Worm (Caenorhabditis elegans) whole organism, L4 larva: ENCODE results near the gene K09E4.1.

ENCODE experiments used
- F26F4.8 ChIP-seq: fragments of 200-800 bp; sonication (Bioruptor generic); conservative IDR thresholded peaks from 2 replicates; pipeline ENCODE4 v1.3.6; 2022; ENCODE audit warnings: missing genetic modification characterization, missing compliant biosample characterization
- F37D6.2 ChIP-seq: sonication (generic microtip); optimal IDR thresholded peaks from 2 replicates; lab custom pipeline; 2016; ENCODE audit warnings: mild to moderate bottlenecking, missing genetic modification characterization, missing compliant biosample characterization
- F44E2.7 ChIP-seq: fragments of 200-800 bp; sonication (Bioruptor generic); IDR thresholded peaks from 2 replicates; pipeline ENCODE4 v2.1.2; 2022; ENCODE audit warnings: missing genetic modification characterization, missing compliant biosample characterization
- Y105C5A.15 ChIP-seq: fragments of 200-800 bp; sonication (Bioruptor generic); IDR thresholded peaks from 2 replicates; pipeline ENCODE4 v1.3.6; 2022; ENCODE audit warnings: missing genetic modification characterization, missing compliant biosample characterization
- aha-1 ChIP-seq: fragments of 150-350 bp; peaks from one replicate; lab custom pipeline; 2014; ENCODE audit warnings: missing biosample characterization, missing genetic modification characterization
- arid-1 ChIP-seq: fragments of 200-800 bp; sonication (Bioruptor generic); conservative IDR thresholded peaks from 2 replicates; pipeline ENCODE4 v1.3.6; 2022; ENCODE audit warnings: missing genetic modification reagents, missing genetic modification characterization, missing compliant biosample characterization
- ceh-20 ChIP-seq: fragments of 200-800 bp; sonication (Bioruptor generic); IDR thresholded peaks from 2 replicates; pipeline ENCODE4 v1.3.6; 2022; ENCODE audit warnings: missing genetic modification reagents, missing genetic modification characterization, missing compliant biosample characterization
- ceh-32 ChIP-seq: sonication (generic microtip); optimal IDR thresholded peaks from 2 replicates; lab custom pipeline; 2016; ENCODE audit warnings: mild to moderate bottlenecking, missing genetic modification characterization, missing compliant biosample characterization; ENCODE audit not compliant: poor library complexity
- ceh-62 ChIP-seq: sonication (generic microtip); optimal IDR thresholded peaks from 2 replicates; lab custom pipeline; 2017; ENCODE audit warnings: missing biosample characterization, missing genetic modification characterization
- daf-8 ChIP-seq: fragments of 200-800 bp; sonication (Bioruptor generic); IDR thresholded peaks from 2 replicates; pipeline ENCODE4 v1.3.6; 2022; ENCODE audit warnings: missing genetic modification characterization, missing compliant biosample characterization
- dmd-8 ChIP-seq: fragments of 200-800 bp; sonication (Bioruptor generic); IDR thresholded peaks from 2 replicates; pipeline ENCODE4 v1.3.6; 2022; ENCODE audit warnings: missing genetic modification characterization, missing compliant biosample characterization
- gei-8 ChIP-seq: fragments of 200-800 bp; sonication (Bioruptor generic); optimal IDR thresholded peaks from 2 replicates; lab custom pipeline; 2018; ENCODE audit warnings: mild to moderate bottlenecking, missing genetic modification characterization, missing compliant biosample characterization
- hif-1 ChIP-seq, 2 experiments: sonication (generic microtip); optimal IDR thresholded peaks; 2 replicates each; lab custom pipeline; 2016 to 2017; ENCODE audit warnings: missing compliant biosample characterization in 2 of 2, missing genetic modification characterization in 2 of 2, missing genetic modification reagents in 2 of 2, missing genotype in 2 of 2, mild to moderate bottlenecking in 1 of 2
- hlh-30 ChIP-seq: sonication (generic microtip); optimal IDR thresholded peaks from 2 replicates; lab custom pipeline; 2017; ENCODE audit warnings: antibody characterized with exemption, mild to moderate bottlenecking, missing genetic modification characterization, missing compliant biosample characterization; ENCODE audit not compliant: insufficient read depth
- lim-7 ChIP-seq: fragments of 200-800 bp; sonication (Bioruptor generic); IDR thresholded peaks from 2 replicates; pipeline ENCODE4 v1.3.6; 2022; ENCODE audit warnings: missing genetic modification characterization, missing compliant biosample characterization
- madf-5 ChIP-seq, 2 experiments: fragments of 200-800 bp; sonication (Bioruptor generic); IDR thresholded peaks; 2 replicates each; pipeline ENCODE4 v1.3.6; 2022; ENCODE audit warnings: missing compliant biosample characterization in 2 of 2, missing genetic modification characterization in 2 of 2
- mxl-2 ChIP-seq: fragments of 200-800 bp; sonication (Bioruptor generic); conservative IDR thresholded peaks from 2 replicates; pipeline ENCODE4 v1.3.6; 2022; ENCODE audit warnings: missing genetic modification reagents, missing genetic modification characterization, missing compliant biosample characterization
- mxl-3 ChIP-seq: fragments of 200-800 bp; sonication (Bioruptor generic); optimal IDR thresholded peaks from 2 replicates; lab custom pipeline; 2018; ENCODE audit warnings: mild to moderate bottlenecking, missing genetic modification characterization, missing compliant biosample characterization
- nhr-11 ChIP-seq: fragments of 150-350 bp; optimal IDR thresholded peaks from 2 replicates; lab custom pipeline; 2014; ENCODE audit warnings: missing biosample characterization, missing genetic modification characterization
- nhr-111 ChIP-seq: fragments of 200-800 bp; sonication (Bioruptor generic); optimal IDR thresholded peaks from 2 replicates; lab custom pipeline; 2018; ENCODE audit warnings: mild to moderate bottlenecking, missing genetic modification characterization, missing compliant biosample characterization
- nhr-237 ChIP-seq: sonication (generic microtip); optimal IDR thresholded peaks from 2 replicates; lab custom pipeline; 2017; ENCODE audit warnings: missing biosample characterization, missing genetic modification characterization
- nhr-25 ChIP-seq: sonication (generic microtip); optimal IDR thresholded peaks from 2 replicates; lab custom pipeline; 2017; ENCODE audit warnings: missing genetic modification characterization, mild to moderate bottlenecking, missing compliant biosample characterization, antibody characterized with exemption, moderate library complexity, borderline replicate concordance; ENCODE audit not compliant: insufficient read depth
- nhr-77 ChIP-seq: fragments of 150-350 bp; optimal IDR thresholded peaks from 2 replicates; lab custom pipeline; 2014; ENCODE audit warnings: missing biosample characterization, missing genetic modification characterization
- php-3 ChIP-seq: fragments of 200-800 bp; sonication (Bioruptor generic); IDR thresholded peaks from 2 replicates; pipeline ENCODE4 v1.3.6; 2022; ENCODE audit warnings: missing genetic modification reagents, missing genetic modification characterization, missing compliant biosample characterization
- set-16 ChIP-seq: fragments of 200-800 bp; sonication (Bioruptor generic); IDR thresholded peaks from 2 replicates; pipeline ENCODE4 v1.3.6; 2022; ENCODE audit warnings: missing genetic modification reagents, missing genetic modification characterization, missing compliant biosample characterization
- unc-62 ChIP-seq, 3 experiments: fragments of 150-350 bp in 1 of 3; sonication (generic microtip); optimal IDR thresholded peaks in 2 of 3; peaks in 1 of 3; 1 replicate in 1 of 3; 2 replicates in 2 of 3; lab custom pipeline; 2014 to 2017; ENCODE audit warnings: missing biosample characterization in 3 of 3, missing genetic modification characterization in 3 of 3, missing genetic modification reagents in 3 of 3, missing genotype in 1 of 3
- vab-7 ChIP-seq: fragments of 200-800 bp; sonication (Bioruptor generic); IDR thresholded peaks from 2 replicates; pipeline ENCODE4 v1.3.6; 2022; ENCODE audit warnings: missing genetic modification reagents, missing genetic modification characterization, missing compliant biosample characterization
- zag-1 ChIP-seq: fragments of 150-350 bp; optimal IDR thresholded peaks from 2 replicates; lab custom pipeline; 2014; ENCODE audit warnings: missing biosample characterization, missing genetic modification characterization

Gene K09E4.1

DNA sequence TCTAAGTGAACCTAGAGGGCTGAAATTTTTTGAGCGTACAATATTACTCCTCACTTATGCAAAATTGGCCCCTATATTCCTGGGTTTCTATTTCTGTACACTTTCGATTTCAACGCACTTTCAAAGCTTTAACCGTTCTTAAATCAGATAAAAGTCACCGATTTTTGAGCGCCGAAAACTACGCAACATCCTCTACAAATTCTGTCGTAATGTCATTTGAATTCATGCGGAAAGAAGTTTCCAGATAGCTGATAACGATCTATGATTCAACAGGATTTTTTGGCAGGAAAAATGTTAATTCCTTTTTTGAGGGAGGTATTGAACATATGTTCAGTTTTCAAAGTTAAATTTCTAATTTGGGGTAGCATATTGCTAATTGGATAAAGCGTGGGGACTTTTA lies 24.8 kb upstream of the K09E4.1 start:
- TF ChIP-seq nhr-77 (tag; lab: Kevin White, UChicago) (no peak), lim-7 (GFP tag; lab: Robert Waterston, UW) (no peak), hif-1 (tag; optimal IDR thresholded peaks at IDR 0.05; lab: Kevin White, UChicago) (no peak), aha-1 (tag; lab: Kevin White, UChicago) (peak; percentile 79)
- TF ChIP-seq, all 104 proteins: peak for 1

DNA sequence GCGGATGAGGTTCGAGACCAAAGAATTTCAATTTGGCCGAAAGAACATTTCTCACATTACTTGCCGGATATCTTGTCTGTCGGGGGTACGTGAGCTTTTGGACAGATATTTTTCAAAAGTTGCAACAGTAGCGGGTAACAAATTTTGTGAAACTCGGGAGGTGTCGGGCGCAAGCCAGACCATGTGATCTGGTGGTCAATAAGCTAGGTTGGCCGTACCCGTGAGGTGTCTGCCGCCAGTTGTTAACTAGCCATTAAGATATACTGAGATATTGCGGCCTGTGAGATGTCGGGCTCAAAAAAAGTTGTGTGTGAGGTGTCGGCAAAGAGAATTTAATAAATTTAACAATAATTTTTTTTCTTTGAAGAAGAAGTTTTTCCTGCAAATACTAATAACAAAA lies 19.2 kb upstream of the K09E4.1 start:
- TF ChIP-seq gei-8 (GFP tag; lab: Kevin White, UChicago) (no peak), ceh-32 (tag; lab: Kevin White, UChicago) (no peak), nhr-25 (tag; lab: Kevin White, UChicago) (no peak), vab-7 (GFP tag; lab: Robert Waterston, UW) (no peak), Y105C5A.15 (no peak), F44E2.7 (no peak), ceh-62 (tag; lab: Kevin White, UChicago) (no peak), nhr-237 (no peak), lim-7 (GFP tag; lab: Robert Waterston, UW) (no peak), F26F4.8 (GFP tag; lab: Robert Waterston, UW) (no peak), mxl-3 (GFP tag; lab: Kevin White, UChicago) (no peak), dmd-8 (no peak)

DNA sequence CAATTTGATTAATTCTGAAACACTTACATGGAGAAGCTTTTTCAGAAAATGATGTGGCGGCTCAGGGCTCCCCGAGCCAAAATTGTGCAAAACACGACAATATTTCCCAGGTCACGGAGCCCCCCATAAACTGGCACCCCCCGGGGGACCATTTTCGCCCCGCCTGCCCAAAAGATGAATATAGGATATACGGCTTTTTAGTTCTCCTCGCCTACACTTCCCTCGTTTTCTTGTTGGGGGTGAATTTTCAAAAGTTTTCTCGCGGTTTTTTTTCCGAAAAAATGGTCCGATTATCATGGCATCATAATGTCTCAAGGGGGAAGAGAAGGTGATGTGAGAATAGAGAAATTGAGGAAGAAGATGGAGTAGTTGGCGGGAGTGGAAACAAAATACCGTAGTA lies 15.6 kb upstream of the K09E4.1 start, which contains the start of gene K09E4.4:
TSS of gene K09E4.4 (minus strand) at position 101 of the 400 bp plus-strand sequence.
- TF ChIP-seq ceh-20 (GFP tag; lab: Robert Waterston, UW) (peak; percentile 18; the same call in 1 of the 2 replicates), aha-1 (tag; lab: Kevin White, UChicago) (peak; percentile 45), vab-7 (GFP tag; lab: Robert Waterston, UW) (0 out of 2 replicates have a peak, but pooled peaks have one; percentile 31), hlh-30 (tag; lab: Kevin White, UChicago) (no peak)

DNA sequence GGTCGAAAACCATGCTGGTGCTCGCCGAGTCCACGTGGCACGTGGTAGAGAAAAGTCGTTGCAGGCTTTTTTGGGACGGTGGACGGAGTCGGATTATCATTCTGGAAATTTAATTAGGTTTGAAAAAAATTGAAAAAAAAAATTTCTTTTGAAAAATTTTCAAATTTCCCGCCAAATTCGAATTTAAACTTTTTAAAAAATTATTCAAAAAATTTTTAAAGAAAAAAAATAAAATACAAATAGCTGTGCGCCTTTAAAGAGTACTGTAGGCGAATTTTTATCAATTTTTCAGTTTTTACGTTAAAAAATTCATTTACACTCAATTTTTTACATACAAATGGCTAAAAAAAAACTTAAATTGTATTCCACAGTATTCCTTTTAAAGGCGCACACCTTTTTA lies 10.8 kb upstream of the K09E4.1 start, which contains the start of gene K09E4.3:
TSS of gene K09E4.3 (minus strand) at position 101 of the 400 bp plus-strand sequence.
- TF ChIP-seq madf-5 (GFP tag; IDR thresholded peaks at IDR 0.05; lab: Robert Waterston, UW), result no peak
- TF ChIP-seq unc-62 (GFP tag; optimal IDR thresholded peaks at IDR 0.05 in 1 of 2; lab: Kevin White, UChicago), result peak in 1 of 2 experiments; percentile 27
- TF ChIP-seq unc-62 (tag; optimal IDR thresholded peaks at IDR 0.05; lab: Kevin White, UChicago), result no peak
- TF ChIP-seq set-16 (GFP tag; lab: Robert Waterston, UW), result 0 out of 2 replicates have a peak, but pooled peaks have one; percentile 0
- TF ChIP-seq, all 104 proteins: peak for 2

DNA sequence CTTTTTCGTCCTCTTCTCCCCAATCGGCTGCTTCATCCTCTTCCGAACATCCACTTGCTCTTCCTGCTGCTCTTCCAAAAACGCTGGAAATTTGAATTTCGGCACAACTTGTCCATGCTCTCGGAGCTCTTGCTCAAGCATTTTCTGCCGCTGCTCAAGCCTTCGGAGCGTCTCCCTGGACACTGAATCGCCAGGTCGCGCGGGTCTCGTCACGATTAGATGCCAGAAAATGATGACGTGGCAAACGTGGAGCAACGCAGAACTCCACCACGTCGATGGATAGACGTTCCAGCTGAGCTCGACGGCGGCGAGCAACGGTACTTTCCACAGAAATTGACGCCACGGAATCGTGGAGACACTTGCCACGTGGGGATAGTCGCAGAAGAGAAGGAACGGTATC lies 8.4 kb upstream of the K09E4.1 start:
- TF ChIP-seq set-16 (GFP tag; lab: Robert Waterston, UW), result peak; percentile 65; the same call in 1 of the 2 replicates
- peak; percentile 27 for TF ChIP-seq aha-1 (tag; lab: Kevin White, UChicago)
- no peak for TF ChIP-seq mxl-2 (GFP tag; lab: Robert Waterston, UW)

DNA sequence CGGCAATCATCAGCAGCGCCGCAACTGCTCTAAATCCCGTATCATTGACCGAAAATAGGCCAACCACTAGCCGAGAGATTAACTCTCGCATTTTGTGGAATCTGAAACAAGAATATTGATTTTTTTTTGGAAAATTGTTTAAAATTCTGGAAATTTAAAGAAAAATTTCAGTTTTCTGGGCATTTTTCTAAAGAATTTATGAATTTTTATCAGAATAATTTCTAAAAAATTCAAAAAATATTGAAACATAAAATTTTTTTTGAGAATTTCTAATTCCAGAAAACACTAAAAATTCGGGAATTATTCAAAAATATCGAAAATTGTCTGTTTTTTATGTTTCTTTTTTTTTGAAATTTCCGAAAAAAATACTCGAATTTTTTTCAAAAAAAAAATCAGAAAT lies 4.9 kb upstream of the K09E4.1 start, which contains the start of gene algn-3:
TSS of gene algn-3 (minus strand) at position 101 of the 400 bp plus-strand sequence.
- TF ChIP-seq arid-1 (GFP tag; lab: Robert Waterston, UW) (no peak), zag-1 (tag; lab: Kevin White, UChicago) (no peak), lim-7 (GFP tag; lab: Robert Waterston, UW) (no peak), daf-8 (no peak), ceh-20 (GFP tag; lab: Robert Waterston, UW) (no peak), nhr-111 (no peak), F37D6.2 (tag; lab: Kevin White, UChicago) (no peak), nhr-11 (no peak), php-3 (GFP tag; lab: Robert Waterston, UW) (no peak), set-16 (GFP tag; lab: Robert Waterston, UW) (no peak)
